Fruit fly (Drosophila melanogaster) whole organism, embryonic: ENCODE data around the gene CG8837.

Source experiments
- ATbp ChIP-seq: fragments of 200-800 bp; sonication (Bioruptor generic); optimal IDR thresholded peaks from 2 replicates; lab custom pipeline; 2017; ENCODE audit warnings: missing biosample characterization, mild to moderate bottlenecking, missing genetic modification characterization, missing genetic modification reagents
- Adf1 ChIP-seq: fragments of 200-800 bp; sonication (Bioruptor generic); IDR thresholded peaks from 2 replicates; pipeline ENCODE4 v1.3.6; 2022; ENCODE audit warnings: missing biosample characterization, missing genetic modification characterization
- Aef1 ChIP-seq: fragments of 200-800 bp; sonication (Bioruptor generic); IDR thresholded peaks from 3 replicates; pipeline ENCODE4 v1.3.6; 2022; ENCODE audit warnings: missing biosample characterization, missing genetic modification characterization
- Antp ChIP-seq: fragments of 200-800 bp; sonication (Bioruptor generic); optimal IDR thresholded peaks from 3 replicates; lab custom pipeline; 2016; ENCODE audit warnings: missing biosample characterization, missing genetic modification characterization
- Bteb2 ChIP-seq: fragments of 200-800 bp; sonication (Bioruptor generic); optimal IDR thresholded peaks from 2 replicates; lab custom pipeline; 2016; ENCODE audit warnings: missing biosample characterization, missing genetic modification characterization
- CG11085 ChIP-seq: fragments of 200-800 bp; sonication (Bioruptor generic); IDR thresholded peaks from 2 replicates; pipeline ENCODE4 v1.3.6; 2022; ENCODE audit warnings: missing biosample characterization, missing genetic modification characterization
- CG11093 ChIP-seq: fragments of 200-800 bp; sonication (Bioruptor generic); IDR thresholded peaks from 3 replicates; pipeline ENCODE4 v1.3.6; 2022; ENCODE audit warnings: missing biosample characterization, missing genetic modification characterization
- CG11456 ChIP-seq: fragments of 200-800 bp; sonication (Bioruptor generic); IDR thresholded peaks from 3 replicates; pipeline ENCODE4 v1.3.6; 2022; ENCODE audit warnings: missing biosample characterization, missing genetic modification characterization
- CG11695 ChIP-seq: fragments of 200-800 bp; sonication (Bioruptor generic); IDR thresholded peaks from 3 replicates; pipeline ENCODE4 v1.3.6; 2022; ENCODE audit warnings: missing biosample characterization, missing genetic modification characterization
- CG12659 ChIP-seq: fragments of 200-800 bp; sonication (Bioruptor generic); optimal IDR thresholded peaks from 3 replicates; lab custom pipeline; 2017; ENCODE audit warnings: mild to moderate bottlenecking, missing biosample characterization, missing genetic modification reagents, missing genetic modification characterization
- CG13123 ChIP-seq: fragments of 200-800 bp; sonication (Bioruptor generic); optimal IDR thresholded peaks from 2 replicates; lab custom pipeline; 2016; ENCODE audit warnings: missing biosample characterization, missing genetic modification characterization
- CG13296 ChIP-seq: fragments of 200-800 bp; sonication (Bioruptor generic); optimal IDR thresholded peaks from 3 replicates; lab custom pipeline; 2018; ENCODE audit warnings: missing biosample characterization, mild to moderate bottlenecking, missing genetic modification characterization
- CG15011 ChIP-seq: fragments of 200-800 bp; sonication (Bioruptor generic); optimal IDR thresholded peaks from 3 replicates; lab custom pipeline; 2018; ENCODE audit warnings: missing biosample characterization, mild to moderate bottlenecking, missing genetic modification characterization
- CG1529 ChIP-seq: fragments of 200-800 bp; sonication (Bioruptor generic); optimal IDR thresholded peaks from 3 replicates; lab custom pipeline; 2018; ENCODE audit warnings: missing biosample characterization, missing genetic modification characterization
- CG1603 ChIP-seq: fragments of 200-800 bp; sonication (Bioruptor generic); optimal IDR thresholded peaks from 2 replicates; lab custom pipeline; 2019; ENCODE audit warnings: missing biosample characterization, mild to moderate bottlenecking, missing genetic modification characterization, moderate library complexity
- CG17385 ChIP-seq: fragments of 200-800 bp; sonication (Bioruptor generic); optimal IDR thresholded peaks from 3 replicates; lab custom pipeline; 2018; ENCODE audit warnings: missing biosample characterization, mild to moderate bottlenecking, missing genetic modification characterization
- CG17612 ChIP-seq: fragments of 200-800 bp; sonication (Bioruptor generic); IDR thresholded peaks from 2 replicates; pipeline ENCODE4 v1.3.6; 2022; ENCODE audit warnings: missing biosample characterization, missing genetic modification characterization
- CG2875 ChIP-seq: fragments of 200-800 bp; sonication (Bioruptor generic); optimal IDR thresholded peaks from 2 replicates; lab custom pipeline; 2017; ENCODE audit warnings: missing biosample characterization, mild to moderate bottlenecking, missing genetic modification characterization, missing genetic modification reagents
- CG3065 ChIP-seq: fragments of 200-800 bp; sonication (Bioruptor generic); optimal IDR thresholded peaks from 2 replicates; lab custom pipeline; 2016; ENCODE audit warnings: missing biosample characterization, missing genetic modification characterization
- CG3838 ChIP-seq: fragments of 200-800 bp; sonication (Bioruptor generic); optimal IDR thresholded peaks from 3 replicates; lab custom pipeline; 2016; ENCODE audit warnings: missing biosample characterization, missing genetic modification characterization
- CG43689 ChIP-seq: fragments of 200-800 bp; sonication (Bioruptor generic); IDR thresholded peaks from 2 replicates; pipeline ENCODE4 v1.3.6; 2022; ENCODE audit warnings: missing biosample characterization, missing genetic modification characterization
- CG7745 ChIP-seq: fragments of 200-800 bp; sonication (Bioruptor generic); optimal IDR thresholded peaks from 2 replicates; lab custom pipeline; 2018; ENCODE audit warnings: missing biosample characterization, mild to moderate bottlenecking, missing genetic modification characterization, moderate library complexity
- CG8290 ChIP-seq, 3 experiments: fragments of 200-800 bp; sonication (Bioruptor generic); optimal IDR thresholded peaks; 2 replicates each; lab custom pipeline; 2016 to 2019; ENCODE audit warnings: missing biosample characterization in 3 of 3, missing genetic modification characterization in 3 of 3, mild to moderate bottlenecking in 2 of 3, moderate library complexity in 1 of 3
- CG9215 ChIP-seq: fragments of 200-800 bp; sonication (Bioruptor generic); IDR thresholded peaks from 2 replicates; pipeline ENCODE4 v1.3.6; 2022; ENCODE audit warnings: missing biosample characterization, missing genetic modification characterization
- E2f1 ChIP-seq: fragments of 200-800 bp; sonication (Bioruptor generic); IDR thresholded peaks from 2 replicates; pipeline ENCODE4 v1.3.6; 2022; ENCODE audit warnings: missing biosample characterization, missing genetic modification characterization
- Eip74EF ChIP-seq, 2 experiments: fragments of 200-800 bp in 1 of 2; fragments of >200 bp in 1 of 2; sonication (Bioruptor generic) in 1 of 2; optimal IDR thresholded peaks; 2 replicates each; lab custom pipeline; 2017 to 2019; ENCODE audit warnings: missing biosample characterization in 2 of 2, missing genetic modification characterization in 2 of 2, mild to moderate bottlenecking in 1 of 2, moderate library complexity in 1 of 2
- Fer3 ChIP-seq: fragments of 200-800 bp; sonication (Bioruptor generic); optimal IDR thresholded peaks from 2 replicates; lab custom pipeline; 2018; ENCODE audit warnings: missing biosample characterization, mild to moderate bottlenecking, missing genetic modification characterization, moderate library complexity
- HmgD ChIP-seq: fragments of 200-800 bp; sonication (Bioruptor generic); optimal IDR thresholded peaks from 3 replicates; lab custom pipeline; 2016; ENCODE audit warnings: missing biosample characterization, missing genetic modification characterization
- Lim3 ChIP-seq: fragments of 200-800 bp; sonication (Bioruptor generic); IDR thresholded peaks from 2 replicates; pipeline ENCODE4 v1.3.6; 2022; ENCODE audit warnings: missing biosample characterization, missing genetic modification characterization
- NFAT ChIP-seq: fragments of 200-800 bp; sonication (Bioruptor generic); IDR thresholded peaks from 2 replicates; pipeline ENCODE4 v1.3.6; 2022; ENCODE audit warnings: missing biosample characterization, missing genetic modification characterization
- Neu2 ChIP-seq: fragments of 200-800 bp; sonication (Bioruptor generic); optimal IDR thresholded peaks from 3 replicates; lab custom pipeline; 2016; ENCODE audit warnings: missing biosample characterization, missing genetic modification characterization, borderline replicate concordance
- Nf-YB ChIP-seq: fragments of 200-800 bp; sonication (Bioruptor generic); optimal IDR thresholded peaks from 3 replicates; lab custom pipeline; 2019; ENCODE audit warnings: missing biosample characterization, mild to moderate bottlenecking, missing genetic modification characterization, moderate library complexity
- Ravus ChIP-seq: fragments of 200-800 bp; sonication (Bioruptor generic); IDR thresholded peaks from 2 replicates; pipeline ENCODE4 v1.3.6; 2022; ENCODE audit warnings: missing biosample characterization, missing genetic modification characterization
- Sin3A ChIP-seq: fragments of >200 bp; optimal IDR thresholded peaks from 2 replicates; lab custom pipeline; 2018
- Xrp1 ChIP-seq: fragments of 200-800 bp; sonication (Bioruptor generic); IDR thresholded peaks from 2 replicates; pipeline ENCODE4 v1.3.6; 2022; ENCODE audit warnings: missing biosample characterization, missing genetic modification characterization
- aop ChIP-seq: fragments of 200-800 bp; sonication (Bioruptor generic); IDR thresholded peaks from 2 replicates; pipeline ENCODE4 v1.3.6; 2022; ENCODE audit warnings: missing biosample characterization, missing genetic modification characterization
- bcd ChIP-seq: fragments of 200-800 bp; sonication (Bioruptor generic); optimal IDR thresholded peaks from 2 replicates; lab custom pipeline; 2017; ENCODE audit warnings: missing biosample characterization, mild to moderate bottlenecking, missing genetic modification characterization
- crp ChIP-seq, 2 experiments: fragments of 200-800 bp; sonication (Bioruptor generic); optimal IDR thresholded peaks; 2 replicates in 1 of 2; 3 replicates in 1 of 2; lab custom pipeline; 2017; ENCODE audit warnings: missing biosample characterization in 2 of 2, missing genetic modification characterization in 2 of 2, mild to moderate bottlenecking in 1 of 2, moderate library complexity in 1 of 2
- gce ChIP-seq: fragments of 200-800 bp; sonication (Bioruptor generic); IDR thresholded peaks from 3 replicates; pipeline ENCODE4 v1.3.6; 2022; ENCODE audit warnings: missing biosample characterization, missing genetic modification characterization
- gt ChIP-seq: fragments of 200-800 bp; sonication (Bioruptor generic); IDR thresholded peaks from 2 replicates; pipeline ENCODE4 v1.3.6; 2022; ENCODE audit warnings: missing biosample characterization, missing genetic modification characterization
- ham ChIP-seq: fragments of 200-800 bp; sonication (Bioruptor generic); IDR thresholded peaks from 2 replicates; pipeline ENCODE4 v1.3.6; 2022; ENCODE audit warnings: missing biosample characterization, missing genetic modification characterization
- hb ChIP-seq: fragments of 200-800 bp; sonication (Bioruptor generic); IDR thresholded peaks from 3 replicates; pipeline ENCODE4 v1.3.6; 2022; ENCODE audit warnings: missing biosample characterization, missing genetic modification characterization; ENCODE audit not compliant: partially characterized antibody
- mirr ChIP-seq: fragments of 200-800 bp; sonication (Bioruptor generic); optimal IDR thresholded peaks from 3 replicates; lab custom pipeline; 2018; ENCODE audit warnings: missing biosample characterization, mild to moderate bottlenecking, missing genetic modification characterization
- mld ChIP-seq: fragments of 200-800 bp; sonication (Bioruptor generic); IDR thresholded peaks from 3 replicates; pipeline ENCODE4 v1.3.6; 2022; ENCODE audit warnings: missing biosample characterization, missing genetic modification characterization; ENCODE audit not compliant: partially characterized antibody
- nom ChIP-seq: fragments of 200-800 bp; sonication (Bioruptor generic); optimal IDR thresholded peaks from 2 replicates; lab custom pipeline; 2017; ENCODE audit warnings: missing biosample characterization, missing genetic modification characterization, mild to moderate bottlenecking, moderate library complexity, missing genetic modification reagents
- odd ChIP-seq: fragments of 200-800 bp; sonication (Bioruptor generic); optimal IDR thresholded peaks from 2 replicates; lab custom pipeline; 2017; ENCODE audit warnings: missing biosample characterization, mild to moderate bottlenecking, missing genetic modification characterization
- phol ChIP-seq: fragments of 200-800 bp; sonication (Bioruptor generic); optimal IDR thresholded peaks from 3 replicates; lab custom pipeline; 2018; ENCODE audit warnings: missing biosample characterization, mild to moderate bottlenecking, missing genetic modification characterization, moderate library complexity
- ro ChIP-seq: fragments of 200-800 bp; sonication (Bioruptor generic); IDR thresholded peaks from 2 replicates; pipeline ENCODE4 v1.3.6; 2022; ENCODE audit warnings: missing biosample characterization, missing genetic modification characterization
- tna ChIP-seq: fragments of 200-800 bp; sonication (Bioruptor generic); IDR thresholded peaks from 2 replicates; pipeline ENCODE4 v1.3.6; 2022; ENCODE audit warnings: missing biosample characterization, missing genetic modification characterization; ENCODE audit not compliant: partially characterized antibody
- ttk ChIP-seq: fragments of 200-800 bp; sonication (Bioruptor generic); IDR thresholded peaks from 2 replicates; pipeline ENCODE4 v2.1.2; 2022; ENCODE audit warnings: missing biosample characterization, missing genetic modification characterization
- wdn ChIP-seq: fragments of 200-800 bp; sonication (Bioruptor generic); IDR thresholded peaks from 2 replicates; pipeline ENCODE4 v1.3.6; 2022; ENCODE audit warnings: missing biosample characterization, missing genetic modification characterization

The CG8837 gene

dm6 chr2L:3356193-3356645 is 36.2 kb downstream of the CG8837 start (continued):
- no peak for TF ChIP-seq ttk (GFP tag; lab: Robert Waterston, UW)
- no peak for TF ChIP-seq HmgD
- TF ChIP-seq Adf1 (GFP tag; lab: Robert Waterston, UW): peak; percentile 13; the same call in 1 of the 2 replicates
- no peak for TF ChIP-seq NFAT (GFP tag; lab: Robert Waterston, UW)
- no peak for TF ChIP-seq bcd
- TF ChIP-seq CG11456 (GFP tag; lab: Robert Waterston, UW): no peak
- no peak for TF ChIP-seq CG11085 (GFP tag; lab: Robert Waterston, UW)
- TF ChIP-seq ham: no peak
- TF ChIP-seq CG13296 (GFP tag; lab: Kevin White, UChicago): no peak
- TF ChIP-seq nom (GFP tag; lab: Kevin White, UChicago): peak; percentile 95
- no peak for TF ChIP-seq Neu2 (GFP tag; lab: Kevin White, UChicago)
- TF ChIP-seq Xrp1 (GFP tag; lab: Robert Waterston, UW): no peak
- no peak for TF ChIP-seq CG1603
- TF ChIP-seq CG11695 (GFP tag; lab: Robert Waterston, UW): no peak
- TF ChIP-seq mirr (GFP tag; lab: Kevin White, UChicago): no peak
- no peak for TF ChIP-seq CG3065 (GFP tag; lab: Kevin White, UChicago)
- TF ChIP-seq Lim3 (GFP tag; lab: Robert Waterston, UW): no peak
- TF ChIP-seq Eip74EF (GFP tag; optimal IDR thresholded peaks at IDR 0.05; lab: Kevin White, UChicago): no peak
- TF ChIP-seq crp (GFP tag; optimal IDR thresholded peaks at IDR 0.05; lab: Kevin White, UChicago): no peak
- no peak for TF ChIP-seq ro (GFP tag; lab: Robert Waterston, UW)
- no peak for TF ChIP-seq CG13123 (GFP tag; lab: Kevin White, UChicago)
- TF ChIP-seq wdn (GFP tag; lab: Robert Waterston, UW): no peak
- 0 out of 2 replicates have a peak, but pooled peaks have one; percentile 19 for TF ChIP-seq CG17612
- TF ChIP-seq phol (tag; lab: Kevin White, UChicago): no peak
- no peak for TF ChIP-seq Antp (GFP tag; lab: Kevin White, UChicago)
- no peak for TF ChIP-seq Sin3A (lab: Kevin White, UChicago)
- TF ChIP-seq ATbp (GFP tag; lab: Kevin White, UChicago): no peak
- no peak for TF ChIP-seq CG43689
- TF ChIP-seq CG3838 (GFP tag; lab: Kevin White, UChicago): no peak
- no peak for TF ChIP-seq mld (GFP tag; lab: Robert Waterston, UW)
- TF ChIP-seq CG1529 (GFP tag; lab: Kevin White, UChicago): no peak
- TF ChIP-seq E2f1 (GFP tag; lab: Robert Waterston, UW): no peak
- no peak for TF ChIP-seq CG12659 (GFP tag; lab: Kevin White, UChicago)
- TF ChIP-seq CG17385 (GFP tag; lab: Kevin White, UChicago): peak; percentile 24
- no peak for TF ChIP-seq Ravus (GFP tag; lab: Robert Waterston, UW)
- TF ChIP-seq gt (GFP tag; lab: Robert Waterston, UW): no peak
- TF ChIP-seq Nf-YB (GFP tag; lab: Kevin White, UChicago): no peak
- TF ChIP-seq gce (GFP tag; lab: Robert Waterston, UW): no peak
- no peak for TF ChIP-seq Fer3 (tag; lab: Kevin White, UChicago)
- TF ChIP-seq Bteb2 (GFP tag; lab: Kevin White, UChicago): no peak
- no peak for TF ChIP-seq CG7745 (tag; lab: Kevin White, UChicago)
- TF ChIP-seq CG9215: no peak
- no peak for TF ChIP-seq CG15011 (GFP tag; lab: Kevin White, UChicago)
- peak; percentile 45; the same call in 2 of the 3 replicates for TF ChIP-seq Aef1 (GFP tag; lab: Robert Waterston, UW)
- TF ChIP-seq aop: no peak
- TF ChIP-seq CG8290 (GFP tag; optimal IDR thresholded peaks at IDR 0.05; lab: Kevin White, UChicago): no peak
- TF ChIP-seq CG8290 (tag; optimal IDR thresholded peaks at IDR 0.05; lab: Kevin White, UChicago): no peak
- TF ChIP-seq tna (GFP tag; lab: Robert Waterston, UW): no peak
- TF ChIP-seq CG2875 (GFP tag; lab: Kevin White, UChicago): no peak
- no peak for TF ChIP-seq odd
- no peak for TF ChIP-seq hb (GFP tag; lab: Robert Waterston, UW)
- TF ChIP-seq CG11093 (GFP tag; lab: Robert Waterston, UW): no peak
